Worm (Caenorhabditis elegans) whole organism, midembryonic: ENCODE results near the gene srh-75.

Experiments used
- tab-1 ChIP-seq: fragments of 200-800 bp; sonication (Bioruptor generic); IDR thresholded peaks from 2 replicates; pipeline ENCODE4 v1.3.6; 2022; ENCODE audit warnings: missing genetic modification characterization, missing compliant biosample characterization
- ztf-29 ChIP-seq: fragments of 200-800 bp; sonication (Bioruptor generic); IDR thresholded peaks from 2 replicates; pipeline ENCODE4 v1.3.6; 2022; ENCODE audit warnings: missing genetic modification reagents, missing genetic modification characterization, missing compliant biosample characterization

ce11 chrV:11083691-11084090 lies 26.7 kb upstream of the srh-75 start:
- TF ChIP-seq ztf-29 (GFP tag; lab: Robert Waterston, UW) (no peak), tab-1 (GFP tag; lab: Robert Waterston, UW) (no peak)
